Worm (Caenorhabditis elegans): ENCODE results near the gene str-155.

- TF ChIP-seq jun-1 (tag; optimal IDR thresholded peaks at IDR 0.05) (no peak), fkh-10 (GFP tag; optimal IDR thresholded peaks at IDR 0.05) (no peak), skn-1 (tag; optimal IDR thresholded peaks at IDR 0.05) (no peak), efl-3 (GFP tag; optimal IDR thresholded peaks at IDR 0.05) (no peak), ceh-90 (tag; optimal IDR thresholded peaks at IDR 0.05) (no peak), dpl-1 (GFP tag; optimal IDR thresholded peaks at IDR 0.05) (no peak), fos-1 (tag; optimal IDR thresholded peaks at IDR 0.05) (no peak), pag-3 (tag; optimal IDR thresholded peaks at IDR 0.05; ENCODE audit: borderline replicate concordance, insufficient read depth) (no peak), elt-3 (tag; optimal IDR thresholded peaks at IDR 0.05) (no peak), zag-1 (tag; optimal IDR thresholded peaks at IDR 0.05) (no peak), mdl-1 (tag; optimal IDR thresholded peaks at IDR 0.05) (no peak), elt-2 (tag; optimal IDR thresholded peaks at IDR 0.05) (no peak), unc-30 (tag; optimal IDR thresholded peaks at IDR 0.05) (no peak), ztf-4 (tag; optimal IDR thresholded peaks at IDR 0.05) (no peak)
Measured at ce11 chrIV:4887258-4887657, 28.5 kb upstream of the str-155 start, which contains the start of gene T08B6.1.
